Worm (Caenorhabditis elegans) whole organism, L4 larva: ENCODE results near the gene gem-1.

Experiments used
- F37D6.2 ChIP-seq: sonication (generic microtip); optimal IDR thresholded peaks from 2 replicates; lab custom pipeline; 2016; ENCODE audit warnings: mild to moderate bottlenecking, missing genetic modification characterization, missing compliant biosample characterization
- T26A8.4 ChIP-seq: fragments of 200-800 bp; sonication (Bioruptor generic); IDR thresholded peaks from 2 replicates; pipeline ENCODE4 v1.3.6; 2022; ENCODE audit warnings: missing genetic modification characterization, missing compliant biosample characterization
- Y75B8A.6 ChIP-seq: fragments of 200-800 bp; sonication (Bioruptor generic); IDR thresholded peaks from 2 replicates; pipeline ENCODE4 v1.3.6; 2022; ENCODE audit warnings: missing genetic modification reagents, missing genetic modification characterization, missing compliant biosample characterization
- ZK546.5 ChIP-seq, 2 experiments: sonication (generic microtip); optimal IDR thresholded peaks; 2 replicates each; lab custom pipeline; 2017; ENCODE audit warnings: missing biosample characterization in 2 of 2, missing genetic modification characterization in 2 of 2
- attf-4 ChIP-seq: sonication (generic microtip); optimal IDR thresholded peaks from 3 replicates; lab custom pipeline; 2017; ENCODE audit warnings: missing biosample characterization, missing genetic modification characterization
- ceh-20 ChIP-seq: fragments of 200-800 bp; sonication (Bioruptor generic); IDR thresholded peaks from 2 replicates; pipeline ENCODE4 v1.3.6; 2022; ENCODE audit warnings: missing genetic modification reagents, missing genetic modification characterization, missing compliant biosample characterization
- daf-19 ChIP-seq: fragments of 200-800 bp; sonication (Bioruptor generic); conservative IDR thresholded peaks from 2 replicates; pipeline ENCODE4 v1.3.6; 2022; ENCODE audit warnings: missing genetic modification characterization, missing compliant biosample characterization
- daf-8 ChIP-seq: fragments of 200-800 bp; sonication (Bioruptor generic); IDR thresholded peaks from 2 replicates; pipeline ENCODE4 v1.3.6; 2022; ENCODE audit warnings: missing genetic modification characterization, missing compliant biosample characterization
- dmd-6 ChIP-seq: fragments of 200-800 bp; sonication (Bioruptor generic); IDR thresholded peaks from 2 replicates; pipeline ENCODE4 v1.3.6; 2022; ENCODE audit warnings: missing genetic modification reagents, missing genetic modification characterization, missing compliant biosample characterization
- dpl-1 ChIP-seq: fragments of 150-350 bp; optimal IDR thresholded peaks from 2 replicates; lab custom pipeline; 2014; ENCODE audit warnings: missing biosample characterization, missing genetic modification reagents, missing genetic modification characterization
- duxl-1 ChIP-seq: sonication (generic microtip); optimal IDR thresholded peaks from 2 replicates; lab custom pipeline; 2016; ENCODE audit warnings: mild to moderate bottlenecking, missing genetic modification characterization, moderate library complexity, missing compliant biosample characterization; ENCODE audit not compliant: poor library complexity
- egl-27 ChIP-seq: sonication (generic microtip); optimal IDR thresholded peaks from 3 replicates; lab custom pipeline; 2017; ENCODE audit warnings: missing biosample characterization, missing genetic modification reagents, missing genetic modification characterization
- egl-43 ChIP-seq: fragments of 200-800 bp; sonication (Bioruptor generic); IDR thresholded peaks from 2 replicates; pipeline ENCODE4 v1.3.6; 2022; ENCODE audit warnings: missing genetic modification reagents, missing genetic modification characterization, missing compliant biosample characterization
- fos-1 ChIP-seq: fragments of 150-350 bp; optimal IDR thresholded peaks from 2 replicates; lab custom pipeline; 2014; ENCODE audit warnings: missing biosample characterization, missing genetic modification characterization
- gei-8 ChIP-seq: fragments of 200-800 bp; sonication (Bioruptor generic); optimal IDR thresholded peaks from 2 replicates; lab custom pipeline; 2018; ENCODE audit warnings: mild to moderate bottlenecking, missing genetic modification characterization, missing compliant biosample characterization
- hif-1 ChIP-seq, 2 experiments: sonication (generic microtip); optimal IDR thresholded peaks; 2 replicates each; lab custom pipeline; 2016 to 2017; ENCODE audit warnings: missing compliant biosample characterization in 2 of 2, missing genetic modification characterization in 2 of 2, missing genetic modification reagents in 2 of 2, missing genotype in 2 of 2, mild to moderate bottlenecking in 1 of 2
- hlh-11 ChIP-seq: fragments of 200-800 bp; sonication (Bioruptor generic); optimal IDR thresholded peaks from 2 replicates; lab custom pipeline; 2018; ENCODE audit warnings: mild to moderate bottlenecking, missing genetic modification characterization, missing compliant biosample characterization
- hlh-30 ChIP-seq: sonication (generic microtip); optimal IDR thresholded peaks from 2 replicates; lab custom pipeline; 2017; ENCODE audit warnings: antibody characterized with exemption, mild to moderate bottlenecking, missing genetic modification characterization, missing compliant biosample characterization; ENCODE audit not compliant: insufficient read depth
- hmg-1.1 ChIP-seq: fragments of 200-800 bp; sonication (Bioruptor generic); IDR thresholded peaks from 2 replicates; pipeline ENCODE4 v1.3.6; 2022; ENCODE audit warnings: missing genetic modification reagents, missing genetic modification characterization, missing compliant biosample characterization
- jun-1 ChIP-seq: fragments of 150-350 bp; optimal IDR thresholded peaks from 2 replicates; lab custom pipeline; 2014; ENCODE audit warnings: missing biosample characterization, missing genetic modification reagents, missing genetic modification characterization
- lin-1 ChIP-seq: fragments of 200-800 bp; sonication (Bioruptor generic); IDR thresholded peaks from 2 replicates; pipeline ENCODE4 v1.3.6; 2022; ENCODE audit warnings: missing genetic modification reagents, missing genetic modification characterization, missing compliant biosample characterization
- lsy-2 ChIP-seq, 2 experiments: fragments of 150-350 bp in 1 of 2; sonication (generic microtip) in 1 of 2; optimal IDR thresholded peaks; 2 replicates each; lab custom pipeline; 2014 to 2017; ENCODE audit warnings: missing biosample characterization in 2 of 2, missing genetic modification characterization in 2 of 2
- madf-9 ChIP-seq: fragments of 200-800 bp; sonication (Bioruptor generic); conservative IDR thresholded peaks from 2 replicates; pipeline ENCODE4 v1.3.6; 2022; ENCODE audit warnings: missing genetic modification reagents, missing genetic modification characterization, missing compliant biosample characterization
- mdl-1 ChIP-seq, 2 experiments: fragments of 150-350 bp in 1 of 2; sonication (generic microtip) in 1 of 2; optimal IDR thresholded peaks; 2 replicates each; lab custom pipeline; 2014 to 2017; ENCODE audit warnings: missing biosample characterization in 2 of 2, missing genetic modification characterization in 2 of 2
- mdt-29 ChIP-seq: fragments of 200-800 bp; sonication (Bioruptor generic); IDR thresholded peaks from 2 replicates; pipeline ENCODE4 v1.3.6; 2022; ENCODE audit warnings: missing genetic modification reagents, missing genetic modification characterization, missing compliant biosample characterization
- mep-1 ChIP-seq: fragments of 150-350 bp; sonication (generic microtip); optimal IDR thresholded peaks from 3 replicates; lab custom pipeline; 2014; ENCODE audit warnings: missing biosample characterization, missing genetic modification characterization
- mxl-2 ChIP-seq: fragments of 200-800 bp; sonication (Bioruptor generic); conservative IDR thresholded peaks from 2 replicates; pipeline ENCODE4 v1.3.6; 2022; ENCODE audit warnings: missing genetic modification reagents, missing genetic modification characterization, missing compliant biosample characterization
- mxl-3 ChIP-seq: fragments of 200-800 bp; sonication (Bioruptor generic); optimal IDR thresholded peaks from 2 replicates; lab custom pipeline; 2018; ENCODE audit warnings: mild to moderate bottlenecking, missing genetic modification characterization, missing compliant biosample characterization
- nhr-10 ChIP-seq: fragments of 150-350 bp; optimal IDR thresholded peaks from 2 replicates; lab custom pipeline; 2014; ENCODE audit warnings: missing biosample characterization, missing genetic modification characterization
- nhr-102 ChIP-seq: sonication (generic microtip); optimal IDR thresholded peaks from 2 replicates; lab custom pipeline; 2016; ENCODE audit warnings: mild to moderate bottlenecking, missing genetic modification characterization, moderate library complexity, missing compliant biosample characterization
- nhr-28 ChIP-seq: fragments of 150-350 bp; optimal IDR thresholded peaks from 2 replicates; lab custom pipeline; 2014; ENCODE audit warnings: missing biosample characterization, missing genetic modification characterization
- nhr-48 ChIP-seq: sonication (generic microtip); optimal IDR thresholded peaks from 2 replicates; lab custom pipeline; 2016; ENCODE audit warnings: mild to moderate bottlenecking, missing genetic modification characterization, missing compliant biosample characterization
- nhr-77 ChIP-seq: fragments of 150-350 bp; optimal IDR thresholded peaks from 2 replicates; lab custom pipeline; 2014; ENCODE audit warnings: missing biosample characterization, missing genetic modification characterization
- rbr-2 ChIP-seq: sonication (generic microtip); optimal IDR thresholded peaks from 2 replicates; lab custom pipeline; 2016; ENCODE audit warnings: missing genotype, missing genetic modification characterization, missing compliant biosample characterization
- saeg-2 ChIP-seq: fragments of 200-800 bp; sonication (Bioruptor generic); IDR thresholded peaks from 2 replicates; pipeline ENCODE4 v1.3.6; 2022; ENCODE audit warnings: missing genetic modification reagents, missing genetic modification characterization, missing compliant biosample characterization
- unc-62 ChIP-seq, 3 experiments: fragments of 150-350 bp in 1 of 3; sonication (generic microtip); optimal IDR thresholded peaks in 2 of 3; peaks in 1 of 3; 1 replicate in 1 of 3; 2 replicates in 2 of 3; lab custom pipeline; 2014 to 2017; ENCODE audit warnings: missing biosample characterization in 3 of 3, missing genetic modification characterization in 3 of 3, missing genetic modification reagents in 3 of 3, missing genotype in 1 of 3
- vab-7 ChIP-seq: fragments of 200-800 bp; sonication (Bioruptor generic); IDR thresholded peaks from 2 replicates; pipeline ENCODE4 v1.3.6; 2022; ENCODE audit warnings: missing genetic modification reagents, missing genetic modification characterization, missing compliant biosample characterization
- zag-1 ChIP-seq: fragments of 150-350 bp; optimal IDR thresholded peaks from 2 replicates; lab custom pipeline; 2014; ENCODE audit warnings: missing biosample characterization, missing genetic modification characterization
- zfp-2 ChIP-seq: sonication (generic microtip); optimal IDR thresholded peaks from 2 replicates; lab custom pipeline; 2016; ENCODE audit warnings: mild to moderate bottlenecking, missing genetic modification characterization, missing compliant biosample characterization
- ztf-7 ChIP-seq: fragments of 150-350 bp; optimal IDR thresholded peaks from 2 replicates; lab custom pipeline; 2014; ENCODE audit warnings: missing biosample characterization, missing genetic modification characterization

Gene gem-1

DNA sequence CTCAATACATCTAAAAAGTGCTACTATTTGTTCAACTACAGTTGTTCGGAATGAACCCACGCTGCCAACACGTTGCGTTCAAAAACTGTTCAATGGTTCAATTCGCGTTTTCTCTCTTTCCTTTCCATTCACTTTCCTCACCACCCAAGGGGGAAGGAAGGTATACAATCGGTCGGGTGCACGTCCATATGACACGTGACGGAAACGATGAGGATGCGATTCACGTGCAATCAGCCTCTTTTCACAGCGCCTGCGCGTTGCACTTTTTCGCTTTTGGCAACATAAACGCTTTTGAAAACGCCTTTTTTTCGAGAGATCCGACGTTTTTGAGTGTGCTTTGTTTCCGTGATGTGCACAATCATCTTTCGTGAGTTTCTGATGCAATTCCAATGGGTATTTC is 18.2 kb downstream of the gem-1 start (continued):
- TF ChIP-seq saeg-2 (GFP tag; lab: Robert Waterston, UW): 0 out of 2 replicates have a peak, but pooled peaks have one; percentile 20
- TF ChIP-seq ceh-20 (GFP tag; lab: Robert Waterston, UW): 0 out of 2 replicates have a peak, but pooled peaks have one; percentile 16
- peak; percentile 49 for TF ChIP-seq hmg-1.1
- TF ChIP-seq nhr-77 (tag; lab: Kevin White, UChicago): peak; percentile 76
- 0 out of 2 replicates have a peak, but pooled peaks have one; percentile 36 for TF ChIP-seq egl-43
- TF ChIP-seq hif-1 (tag; optimal IDR thresholded peaks at IDR 0.05; lab: Kevin White, UChicago): peak; percentile 53 to 96
- TF ChIP-seq attf-4 (tag; lab: Kevin White, UChicago): no peak
- TF ChIP-seq gei-8: peak; percentile 89
- no peak for TF ChIP-seq zag-1 (tag; lab: Kevin White, UChicago)
- TF ChIP-seq lin-1 (GFP tag; lab: Robert Waterston, UW): peak; percentile 76
- peak; percentile 99 for TF ChIP-seq dmd-6 (GFP tag; lab: Robert Waterston, UW)
- no peak for TF ChIP-seq Y75B8A.6 (GFP tag; lab: Robert Waterston, UW)
- no peak for TF ChIP-seq F37D6.2 (tag; lab: Kevin White, UChicago)
- no peak for TF ChIP-seq jun-1
- 0 out of 2 replicates have a peak, but pooled peaks have one; percentile 34 for TF ChIP-seq madf-9 (GFP tag; lab: Robert Waterston, UW)
- peak; percentile 68 for TF ChIP-seq T26A8.4 (GFP tag; lab: Robert Waterston, UW)
- peak; percentile 49 for TF ChIP-seq rbr-2 (tag; lab: Kevin White, UChicago)
- peak; percentile 99 for TF ChIP-seq mxl-2 (GFP tag; lab: Robert Waterston, UW)
- peak; percentile 83 for TF ChIP-seq nhr-102 (tag; lab: Kevin White, UChicago)
- peak; percentile 98 for TF ChIP-seq nhr-48 (tag; lab: Kevin White, UChicago)
- TF ChIP-seq nhr-10 (tag; lab: Kevin White, UChicago): peak; percentile 94
- TF ChIP-seq mep-1: peak; percentile 75
- peak; percentile 12 to 73 for TF ChIP-seq lsy-2 (tag; optimal IDR thresholded peaks at IDR 0.05; lab: Kevin White, UChicago)
- TF ChIP-seq dpl-1 (GFP tag; lab: Kevin White, UChicago): peak; percentile 13
- TF ChIP-seq mdt-29: no peak
- peak; percentile 49 for TF ChIP-seq ztf-7
- peak; percentile 31 for TF ChIP-seq fos-1 (tag; lab: Kevin White, UChicago)
- TF ChIP-seq daf-8: no peak
- peak in 1 of 2 experiments; percentile 98 for TF ChIP-seq unc-62 (GFP tag; optimal IDR thresholded peaks at IDR 0.05 in 1 of 2; lab: Kevin White, UChicago)
- TF ChIP-seq unc-62 (tag; optimal IDR thresholded peaks at IDR 0.05; lab: Kevin White, UChicago): no peak
- TF ChIP-seq ZK546.5 (tag; optimal IDR thresholded peaks at IDR 0.05; lab: Kevin White, UChicago): no peak
- no peak for TF ChIP-seq vab-7 (GFP tag; lab: Robert Waterston, UW)
- TF ChIP-seq daf-19 (GFP tag; lab: Robert Waterston, UW): no peak
- no peak for TF ChIP-seq zfp-2
- peak; percentile 98 for TF ChIP-seq hlh-30
- TF ChIP-seq egl-27: peak; percentile 77
- TF ChIP-seq, all 104 proteins: peak for 43

DNA sequence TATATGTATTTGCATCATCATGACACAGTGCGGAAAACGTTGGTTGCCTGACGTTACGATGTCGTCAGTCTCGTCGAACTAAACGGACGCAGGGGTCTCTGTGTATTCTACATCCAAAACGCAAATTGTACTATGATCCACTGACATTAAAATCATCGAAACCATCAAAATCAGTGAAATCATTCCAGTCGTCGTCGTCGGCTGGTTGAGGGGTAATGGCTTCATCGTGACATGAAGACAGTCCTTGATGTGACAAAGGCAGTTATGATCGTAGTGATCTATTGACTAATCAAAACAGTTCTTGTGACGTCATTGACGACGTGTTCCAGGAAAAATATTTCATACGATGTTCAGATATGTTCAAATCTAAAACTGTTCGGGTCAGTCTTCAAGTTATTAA is 19.1 kb downstream of the gem-1 start:
- peak; percentile 60 for TF ChIP-seq nhr-28 (tag; lab: Kevin White, UChicago)
- peak; percentile 12 for TF ChIP-seq hlh-11 (tag; lab: Kevin White, UChicago)
- peak; percentile 45 for TF ChIP-seq mxl-3 (GFP tag; lab: Kevin White, UChicago)
- peak; percentile 32 for TF ChIP-seq nhr-48 (tag; lab: Kevin White, UChicago)
- no peak for TF ChIP-seq vab-7 (GFP tag; lab: Robert Waterston, UW)
- TF ChIP-seq mdl-1 (tag; optimal IDR thresholded peaks at IDR 0.05; lab: Kevin White, UChicago): peak in 1 of 2 experiments; percentile 48
- no peak for TF ChIP-seq duxl-1 (tag; lab: Kevin White, UChicago)
- peak; percentile 54 for TF ChIP-seq hlh-30
